Fruit fly (Drosophila melanogaster): ENCODE data around the gene CG7668.

The CG7668 gene

DNA sequence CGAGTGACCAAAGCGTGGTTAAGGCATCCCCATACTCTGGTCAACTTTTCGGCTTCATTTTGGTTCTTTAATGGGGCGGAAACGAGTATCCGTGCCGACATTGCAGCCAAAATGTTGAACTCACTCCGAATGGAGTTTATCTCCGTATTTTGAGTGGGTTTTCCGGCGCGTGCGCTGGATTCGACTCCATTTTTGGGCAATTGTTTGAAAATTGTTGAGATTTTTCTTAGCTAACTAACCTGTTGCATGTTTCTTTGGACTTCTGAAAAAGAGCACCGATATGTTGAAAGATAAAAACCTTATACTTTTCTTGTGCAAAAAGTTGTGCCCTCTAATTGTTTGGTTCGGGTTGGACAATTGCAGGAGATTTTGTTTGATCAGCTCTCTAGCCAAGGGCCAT lies 34.1 kb downstream of the CG7668 start:
- no peak for TF ChIP-seq CG31365 (tag; optimal IDR thresholded peaks at IDR 0.05)
- no peak for TF ChIP-seq CG9876 (GFP tag; optimal IDR thresholded peaks at IDR 0.05)
- TF ChIP-seq CG3847 (GFP tag; IDR thresholded peaks at IDR 0.05) = no peak
- no peak for TF ChIP-seq rib (GFP tag; IDR thresholded peaks at IDR 0.05)
- TF ChIP-seq E2f2 (GFP tag; IDR thresholded peaks at IDR 0.05) = no peak
- peak; percentile 90 for TF ChIP-seq z (GFP tag; IDR thresholded peaks at IDR 0.05)
- TF ChIP-seq scrt (GFP tag; optimal IDR thresholded peaks at IDR 0.05) = peak; percentile 76
- TF ChIP-seq ewg (GFP tag; optimal IDR thresholded peaks at IDR 0.05) = peak; percentile 2
